Worm (Caenorhabditis elegans) whole organism, L2 larva: Measurements from ENCODE around the gene thn-1.
A peak's percentile ranks its signal among the peaks of the same experiment; 100 is the strongest.

ENCODE experiments used
- C34F6.9 ChIP-seq: fragments of 150-350 bp; optimal IDR thresholded peaks from 2 replicates; lab custom pipeline; 2014; ENCODE audit warnings: missing biosample characterization, missing genetic modification characterization
- F13H6.1 ChIP-seq: sonication (generic microtip); optimal IDR thresholded peaks from 2 replicates; lab custom pipeline; 2016; ENCODE audit warnings: missing genetic modification characterization, missing compliant biosample characterization
- R02D3.7 ChIP-seq: fragments of 150-350 bp; optimal IDR thresholded peaks from 2 replicates; lab custom pipeline; 2014; ENCODE audit warnings: missing biosample characterization, missing genetic modification characterization
- Y55F3AM.14 ChIP-seq: fragments of 200-800 bp; sonication (Bioruptor generic); optimal IDR thresholded peaks from 2 replicates; lab custom pipeline; 2018; ENCODE audit warnings: mild to moderate bottlenecking, missing genetic modification characterization, missing compliant biosample characterization
- alr-1 ChIP-seq: fragments of 150-350 bp; optimal IDR thresholded peaks from 2 replicates; lab custom pipeline; 2014; ENCODE audit warnings: missing biosample characterization, missing genetic modification characterization
- aly-2 ChIP-seq: fragments of 150-350 bp; optimal IDR thresholded peaks from 2 replicates; lab custom pipeline; 2014; ENCODE audit warnings: missing biosample characterization, missing genetic modification characterization
- ama-1 ChIP-seq: fragments of 150-350 bp; optimal IDR thresholded peaks from 2 replicates; lab custom pipeline; 2018; ENCODE audit warnings: inconsistent platforms
- blmp-1 ChIP-seq: sonication (generic microtip); optimal IDR thresholded peaks from 2 replicates; lab custom pipeline; 2017; ENCODE audit warnings: missing genetic modification characterization, mild to moderate bottlenecking, missing compliant biosample characterization, antibody characterized with exemption, moderate library complexity; ENCODE audit not compliant: insufficient read depth
- ceh-16 ChIP-seq: fragments of 150-350 bp; optimal IDR thresholded peaks from 2 replicates; lab custom pipeline; 2014; ENCODE audit warnings: missing biosample characterization, missing genetic modification characterization
- ceh-82 ChIP-seq: fragments of 150-350 bp; optimal IDR thresholded peaks from 2 replicates; lab custom pipeline; 2014; ENCODE audit warnings: missing biosample characterization, missing genetic modification characterization
- egl-27 ChIP-seq: sonication (generic microtip); optimal IDR thresholded peaks from 3 replicates; lab custom pipeline; 2017; ENCODE audit warnings: missing biosample characterization, missing genetic modification reagents, missing genetic modification characterization
- elt-3 ChIP-seq: sonication (generic microtip); optimal IDR thresholded peaks from 2 replicates; lab custom pipeline; 2017; ENCODE audit warnings: missing biosample characterization, missing genetic modification characterization
- fos-1 ChIP-seq: fragments of 150-350 bp; optimal IDR thresholded peaks from 2 replicates; lab custom pipeline; 2014; ENCODE audit warnings: missing biosample characterization, missing genetic modification characterization
- gmeb-1 ChIP-seq: fragments of 150-350 bp; optimal IDR thresholded peaks from 2 replicates; lab custom pipeline; 2014; ENCODE audit warnings: missing biosample characterization, missing genetic modification characterization
- lin-11 ChIP-seq: fragments of 150-350 bp; sonication (generic microtip); optimal IDR thresholded peaks from 2 replicates; lab custom pipeline; 2014; ENCODE audit warnings: missing biosample characterization, missing genetic modification characterization, inconsistent platforms, mixed read lengths
- lin-39 ChIP-seq: fragments of 150-350 bp; optimal IDR thresholded peaks from 2 replicates; lab custom pipeline; 2014; ENCODE audit warnings: missing biosample characterization, missing genetic modification reagents, missing genetic modification characterization
- lsy-2 ChIP-seq, 2 experiments: fragments of 150-350 bp in 1 of 2; sonication (generic microtip) in 1 of 2; optimal IDR thresholded peaks; 2 replicates each; lab custom pipeline; 2014 to 2017; ENCODE audit warnings: missing biosample characterization in 2 of 2, missing genetic modification characterization in 2 of 2
- mab-5 ChIP-seq: fragments of 150-350 bp; optimal IDR thresholded peaks from 2 replicates; lab custom pipeline; 2014; ENCODE audit warnings: missing biosample characterization, missing genetic modification characterization
- mbf-1 ChIP-seq: sonication (generic microtip); optimal IDR thresholded peaks from 2 replicates; lab custom pipeline; 2017; ENCODE audit warnings: missing biosample characterization, missing genetic modification characterization
- mdl-1 ChIP-seq, 2 experiments: fragments of 150-350 bp in 1 of 2; sonication (generic microtip) in 1 of 2; optimal IDR thresholded peaks; 2 replicates each; lab custom pipeline; 2017; ENCODE audit warnings: missing biosample characterization in 2 of 2, missing genetic modification characterization in 2 of 2
- nhr-12 ChIP-seq: fragments of 150-350 bp; optimal IDR thresholded peaks from 2 replicates; lab custom pipeline; 2014; ENCODE audit warnings: missing biosample characterization, missing genetic modification characterization
- nhr-129 ChIP-seq: fragments of 150-350 bp; optimal IDR thresholded peaks from 2 replicates; lab custom pipeline; 2014; ENCODE audit warnings: missing biosample characterization, missing genetic modification characterization
- nhr-21 ChIP-seq: fragments of 150-350 bp; optimal IDR thresholded peaks from 2 replicates; lab custom pipeline; 2014; ENCODE audit warnings: missing biosample characterization, missing genetic modification characterization
- nhr-23 ChIP-seq: fragments of 150-350 bp; optimal IDR thresholded peaks from 2 replicates; lab custom pipeline; 2014; ENCODE audit warnings: missing biosample characterization, missing genetic modification reagents, missing genetic modification characterization
- nhr-237 ChIP-seq: fragments of 150-350 bp; optimal IDR thresholded peaks from 2 replicates; lab custom pipeline; 2014; ENCODE audit warnings: missing biosample characterization, missing genetic modification characterization
- nhr-25 ChIP-seq: fragments of 150-350 bp; sonication (generic microtip); optimal IDR thresholded peaks from 3 replicates; lab custom pipeline; 2014; ENCODE audit warnings: missing biosample characterization, missing genetic modification characterization
- nhr-77 ChIP-seq: fragments of 150-350 bp; optimal IDR thresholded peaks from 2 replicates; lab custom pipeline; 2014; ENCODE audit warnings: missing biosample characterization, missing genetic modification characterization
- skn-1 ChIP-seq: sonication (generic microtip); optimal IDR thresholded peaks from 2 replicates; lab custom pipeline; 2017; ENCODE audit warnings: missing biosample characterization, missing genetic modification characterization
- sma-3 ChIP-seq: sonication (generic microtip); optimal IDR thresholded peaks from 2 replicates; lab custom pipeline; 2016; ENCODE audit warnings: missing genetic modification reagents, missing genetic modification characterization, missing compliant biosample characterization
- sma-9 ChIP-seq, 2 experiments: fragments of 150-350 bp in 1 of 2; sonication (generic microtip) in 1 of 2; optimal IDR thresholded peaks; 2 replicates each; lab custom pipeline; 2014 to 2016; ENCODE audit warnings: missing genetic modification characterization in 2 of 2, mild to moderate bottlenecking in 1 of 2, missing biosample characterization in 1 of 2, missing compliant biosample characterization in 1 of 2, missing genetic modification reagents in 1 of 2, moderate library complexity in 1 of 2
- snpc-4 ChIP-seq: fragments of 150-350 bp; optimal IDR thresholded peaks from 2 replicates; lab custom pipeline; 2014; ENCODE audit warnings: missing biosample characterization, missing genetic modification characterization
- unc-39 ChIP-seq: fragments of 150-350 bp; optimal IDR thresholded peaks from 2 replicates; lab custom pipeline; 2014; ENCODE audit warnings: missing biosample characterization, missing genetic modification characterization
- unc-55 ChIP-seq: fragments of 150-350 bp; sonication (generic microtip); optimal IDR thresholded peaks from 3 replicates; lab custom pipeline; 2014; ENCODE audit warnings: missing biosample characterization, missing genetic modification reagents, missing genetic modification characterization
- unc-62 ChIP-seq: fragments of 150-350 bp; optimal IDR thresholded peaks from 2 replicates; lab custom pipeline; 2014; ENCODE audit warnings: missing biosample characterization, missing genetic modification reagents, missing genetic modification characterization
- zag-1 ChIP-seq: fragments of 150-350 bp; optimal IDR thresholded peaks from 2 replicates; lab custom pipeline; 2014; ENCODE audit warnings: missing biosample characterization, missing genetic modification characterization
- ztf-1 ChIP-seq: fragments of 200-800 bp; sonication (Bioruptor generic); conservative IDR thresholded peaks from 2 replicates; pipeline ENCODE4 v1.3.6; 2022; ENCODE audit warnings: missing genetic modification characterization, missing compliant biosample characterization
- ztf-11 ChIP-seq: sonication (generic microtip); optimal IDR thresholded peaks from 2 replicates; lab custom pipeline; 2017; ENCODE audit warnings: missing biosample characterization, missing genetic modification characterization
- ztf-4 ChIP-seq: fragments of 150-350 bp; optimal IDR thresholded peaks from 2 replicates; lab custom pipeline; 2014; ENCODE audit warnings: missing biosample characterization, missing genetic modification characterization

Gene thn-1

DNA sequence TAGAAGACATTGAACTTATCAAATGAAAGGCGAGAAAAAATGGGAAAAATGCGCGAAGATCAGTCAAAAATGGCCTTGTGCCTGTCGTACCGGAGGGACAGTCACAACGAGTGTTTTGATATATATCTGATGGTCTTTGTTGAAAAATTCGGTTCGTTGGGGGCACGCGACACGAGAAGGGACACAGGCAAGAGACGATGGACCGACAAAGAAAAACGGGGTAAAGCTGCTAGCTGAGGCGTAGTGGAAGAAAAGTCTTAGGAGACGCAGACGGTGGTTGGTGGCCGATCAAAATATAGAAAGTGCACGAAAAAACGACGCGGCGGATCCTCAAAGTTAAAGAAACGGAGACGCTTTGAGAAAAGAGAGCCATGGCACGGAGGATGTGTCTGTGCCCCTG is 44.6 kb upstream of the thn-1 start:
- peak; percentile 90 for TF ChIP-seq nhr-129
- TF ChIP-seq F13H6.1: peak; percentile 54
- peak in 1 of 2 experiments; percentile 22 for TF ChIP-seq mdl-1 (tag; optimal IDR thresholded peaks at IDR 0.05; lab: Kevin White, UChicago)
- no peak for TF ChIP-seq nhr-21 (tag; lab: Kevin White, UChicago)
- no peak for TF ChIP-seq ztf-1
- peak; percentile 17 for TF ChIP-seq C34F6.9 (tag; lab: Kevin White, UChicago)
- TF ChIP-seq gmeb-1 (tag; lab: Kevin White, UChicago): no peak
- TF ChIP-seq unc-55 (GFP tag; lab: Kevin White, UChicago): peak; percentile 39
- no peak for TF ChIP-seq egl-27 (tag; lab: Kevin White, UChicago)
- TF ChIP-seq R02D3.7 (tag; lab: Kevin White, UChicago): no peak
- TF ChIP-seq nhr-25 (tag; lab: Kevin White, UChicago): peak; percentile 28
- no peak for TF ChIP-seq nhr-77 (tag; lab: Kevin White, UChicago)
- peak; percentile 43 for TF ChIP-seq sma-9 (GFP tag; optimal IDR thresholded peaks at IDR 0.05; lab: Kevin White, UChicago)
- TF ChIP-seq sma-9 (tag; optimal IDR thresholded peaks at IDR 0.05; lab: Kevin White, UChicago): no peak
- no peak for TF ChIP-seq nhr-23 (tag; lab: Kevin White, UChicago)
- peak; percentile 24 for TF ChIP-seq lin-11
- TF ChIP-seq lsy-2 (tag; optimal IDR thresholded peaks at IDR 0.05; lab: Kevin White, UChicago): peak in 1 of 2 experiments; percentile 2

- TF ChIP-seq skn-1 (tag; lab: Kevin White, UChicago) (no peak), alr-1 (tag; lab: Kevin White, UChicago) (no peak), aly-2 (tag; lab: Kevin White, UChicago) (no peak), mab-5 (no peak), ztf-11 (tag; lab: Kevin White, UChicago) (no peak)
These were observed 44.1 kb upstream of the thn-1 start, which contains the start of gene F19B6.1 for ce11 chrIV:12335798-12336197. F19B6.1 (minus strand) TSS chrIV:12336075.

DNA sequence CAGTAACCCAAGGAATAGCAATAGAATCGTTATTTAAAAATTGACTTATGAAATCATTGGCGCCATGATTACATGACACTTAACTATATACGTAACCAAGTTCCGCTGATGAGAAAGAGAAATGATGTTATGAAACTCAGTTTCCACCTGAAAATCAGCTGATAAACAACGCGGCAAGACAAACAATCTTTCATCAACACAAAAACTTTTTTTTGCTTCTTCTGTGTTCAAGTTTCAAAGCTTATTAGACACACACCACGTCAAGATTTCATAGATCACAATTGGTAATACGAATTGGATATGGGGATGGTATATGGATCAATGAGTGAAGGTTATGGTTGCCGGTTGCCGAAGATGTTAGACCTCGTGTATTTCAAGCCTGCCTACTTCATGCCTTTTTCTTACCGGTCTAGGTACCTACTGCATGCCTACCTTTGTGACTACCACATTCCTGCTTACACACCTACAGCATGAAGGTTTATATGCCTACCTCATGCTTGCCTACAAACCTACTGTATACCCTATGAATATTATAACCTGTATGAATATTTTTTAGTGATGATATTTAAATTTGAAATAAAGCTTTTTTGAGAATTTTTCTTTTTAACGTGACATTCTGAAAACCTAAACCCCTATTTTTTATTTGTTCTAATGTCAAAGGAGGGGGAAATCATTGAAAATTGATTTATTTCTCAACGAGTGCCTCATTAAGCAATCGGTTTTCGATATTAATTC is 42.8 kb upstream of the thn-1 start, which contains the start of the genes F19B6.10 and wht-5:
Gene F19B6.10, plus strand, starts transcription at position 301 of the 735 bp plus-strand sequence.
Gene wht-5, plus strand, starts transcription at position 685 of the 735 bp plus-strand sequence.
- TF ChIP-seq mdl-1 (tag; optimal IDR thresholded peaks at IDR 0.05; lab: Kevin White, UChicago) (no peak), ceh-16 (tag; lab: Kevin White, UChicago) (no peak), snpc-4 (tag; lab: Kevin White, UChicago) (no peak), blmp-1 (tag; lab: Kevin White, UChicago) (no peak), nhr-237 (tag; lab: Kevin White, UChicago) (no peak), gmeb-1 (tag; lab: Kevin White, UChicago) (no peak), elt-3 (tag; lab: Kevin White, UChicago) (no peak), fos-1 (no peak), mbf-1 (tag; lab: Kevin White, UChicago) (no peak), unc-62 (no peak), sma-3 (GFP tag; lab: Kevin White, UChicago) (no peak), nhr-12 (tag; lab: Kevin White, UChicago) (no peak), nhr-21 (tag; lab: Kevin White, UChicago) (no peak), unc-39 (tag; lab: Kevin White, UChicago) (no peak), nhr-129 (no peak), lin-39 (tag; lab: Kevin White, UChicago) (no peak), zag-1 (tag; lab: Kevin White, UChicago) (no peak), alr-1 (tag; lab: Kevin White, UChicago) (no peak), ztf-4 (tag; lab: Kevin White, UChicago) (no peak), ceh-82 (tag; lab: Kevin White, UChicago) (no peak)

- TF ChIP-seq fos-1: no peak
- no peak for TF ChIP-seq Y55F3AM.14 (GFP tag; lab: Kevin White, UChicago)
- TF ChIP-seq ama-1 (lab: Kevin White, UChicago): no peak
- TF ChIP-seq R02D3.7 (tag; lab: Kevin White, UChicago): no peak
These were observed 39.0 kb upstream of the thn-1 start for ce11 chrIV:12340885-12341284.
